Fruit fly (Drosophila melanogaster) whole organism, adult: ENCODE measurements around the gene CG14301.

Experiments
- CG12768 ChIP-seq: fragments of 200-800 bp; sonication (Bioruptor generic); optimal IDR thresholded peaks from 2 replicates; lab custom pipeline; 2017; ENCODE audit warnings: missing biosample characterization, missing genetic modification characterization, mild to moderate bottlenecking, moderate library complexity, missing genetic modification reagents
- Clk ChIP-seq: fragments of 200-800 bp; sonication (Bioruptor generic); optimal IDR thresholded peaks from 2 replicates; lab custom pipeline; 2017; ENCODE audit warnings: missing biosample characterization, missing genetic modification characterization
- Crg-1 ChIP-seq: fragments of 200-800 bp; sonication (Bioruptor generic); optimal IDR thresholded peaks from 2 replicates; lab custom pipeline; 2016; ENCODE audit warnings: missing biosample characterization, missing genetic modification characterization
- Mnt ChIP-seq: fragments of 200-800 bp; sonication (Bioruptor generic); optimal IDR thresholded peaks from 2 replicates; lab custom pipeline; 2016; ENCODE audit warnings: missing biosample characterization, mild to moderate bottlenecking, missing genetic modification characterization
- tj ChIP-seq: fragments of 200-800 bp; sonication (Bioruptor generic); optimal IDR thresholded peaks from 3 replicates; lab custom pipeline; 2017; ENCODE audit warnings: missing biosample characterization, mild to moderate bottlenecking, missing genetic modification characterization, moderate library complexity
- toe ChIP-seq: fragments of 200-800 bp; sonication (Bioruptor generic); optimal IDR thresholded peaks from 2 replicates; lab custom pipeline; 2016; ENCODE audit warnings: missing biosample characterization, missing genetic modification characterization

dm6 chr3R:18669812-18670211, 28.6 kb upstream of the CG14301 start:
- TF ChIP-seq tj (GFP tag; lab: Kevin White, UChicago) (no peak), Mnt (GFP tag; lab: Kevin White, UChicago) (no peak), Crg-1 (no peak), CG12768 (GFP tag; lab: Kevin White, UChicago) (no peak), Clk (GFP tag; lab: Kevin White, UChicago) (no peak), toe (GFP tag; lab: Kevin White, UChicago) (no peak)
